Worm (Caenorhabditis elegans): Measurements from ENCODE around the gene repo-1.

ce11 chrIV:12133776-12134175 lies 49.5 kb downstream of the repo-1 start:
- TF ChIP-seq him-1 (tag; optimal IDR thresholded peaks at IDR 0.05): no peak
- TF ChIP-seq W03F9.2 (tag; optimal IDR thresholded peaks at IDR 0.05): no peak
- TF ChIP-seq dao-5 (tag; optimal IDR thresholded peaks at IDR 0.05): no peak

All from whole organism, L4/young adult.